Worm (Caenorhabditis elegans) whole organism, L4/young adult: ENCODE measurements around the gene Y39G8B.5.
"Not testable (repeated sequence)": the region's sequence is repeated elsewhere in the genome, so short reads cannot be mapped to it uniquely, and the experiment has no call there.

Experiments used
- W03F9.2 ChIP-seq: fragments of 150-350 bp; optimal IDR thresholded peaks from 2 replicates; lab custom pipeline; 2014; ENCODE audit warnings: missing biosample characterization, missing genetic modification characterization
- dao-5 ChIP-seq: sonication (generic microtip); optimal IDR thresholded peaks from 2 replicates; lab custom pipeline; 2016; ENCODE audit warnings: missing genotype, missing genetic modification characterization, moderate library complexity, missing compliant biosample characterization
- him-1 ChIP-seq: sonication (generic microtip); optimal IDR thresholded peaks from 2 replicates; lab custom pipeline; 2016; ENCODE audit warnings: missing genotype, missing genetic modification reagents, missing genetic modification characterization, missing compliant biosample characterization

The Y39G8B.5 gene

DNA sequence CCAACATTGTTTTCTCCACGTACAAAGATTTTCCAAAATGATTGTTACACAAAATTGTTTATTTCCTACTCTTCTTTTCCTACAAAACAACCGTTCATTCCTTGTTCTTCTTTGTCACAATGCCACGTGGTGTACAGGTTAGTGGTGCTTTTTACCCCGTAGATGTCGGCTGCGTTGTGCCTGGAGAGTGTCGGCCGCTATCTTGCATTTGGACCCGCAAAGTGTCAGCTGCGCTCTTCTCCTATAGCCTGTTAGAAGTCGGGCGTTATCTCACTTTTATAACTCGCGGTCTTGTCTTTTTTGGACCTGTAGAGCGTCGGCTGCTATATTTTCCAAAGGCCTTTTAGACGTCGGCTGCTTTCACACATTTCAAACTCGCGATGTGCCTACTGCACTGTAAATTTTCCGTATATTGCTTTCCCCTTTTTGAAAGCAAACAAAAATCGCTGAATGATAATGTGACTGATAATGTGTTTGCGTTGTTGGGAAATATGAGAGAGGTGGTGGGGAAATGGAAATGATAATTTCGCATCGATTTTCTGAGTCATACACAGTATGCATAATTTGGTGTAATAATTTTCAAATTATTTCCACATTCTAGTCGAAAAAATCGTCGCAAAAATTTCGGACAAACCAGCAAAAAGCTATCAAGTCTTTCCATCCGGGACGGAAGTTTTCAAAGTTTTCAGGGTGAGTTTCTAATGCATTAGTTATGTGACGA is 19.2 kb upstream of the Y39G8B.5 start, which contains the start of gene F01D5.8:
F01D5.8 (plus strand) TSS at position 51 of the 721 bp plus-strand sequence.
- no peak for TF ChIP-seq him-1 (tag; lab: Kevin White, UChicago)
- no peak for TF ChIP-seq dao-5
- no peak for TF ChIP-seq W03F9.2 (tag; lab: Kevin White, UChicago)

- no peak for TF ChIP-seq W03F9.2 (tag; lab: Kevin White, UChicago)
- TF ChIP-seq dao-5, result no peak
- no peak for TF ChIP-seq him-1 (tag; lab: Kevin White, UChicago)
These were observed 16.7 kb upstream of the Y39G8B.5 start, which contains the start of gene F01D5.7 for ce11 chrII:14008359-14008758. Gene F01D5.7, plus strand, starts transcription at chrII:14008659.

- TF ChIP-seq dao-5 (no peak), him-1 (tag; lab: Kevin White, UChicago) (no peak), W03F9.2 (tag; lab: Kevin White, UChicago) (no peak)
These were observed 14.6 kb upstream of the Y39G8B.5 start, which contains the start of gene F01D5.6 for ce11 chrII:14006210-14006609. Gene F01D5.6, plus strand, starts transcription at chrII:14006510.

ce11 chrII:14005183-14005582 is 13.5 kb upstream of the Y39G8B.5 start:
- TF ChIP-seq him-1 (tag; lab: Kevin White, UChicago), result no peak
- TF ChIP-seq dao-5, result no peak
- TF ChIP-seq W03F9.2 (tag; lab: Kevin White, UChicago), result no peak

ce11 chrII:14004770-14005169 is 13.1 kb upstream of the Y39G8B.5 start:
- TF ChIP-seq W03F9.2 (tag; lab: Kevin White, UChicago), result no peak

DNA sequence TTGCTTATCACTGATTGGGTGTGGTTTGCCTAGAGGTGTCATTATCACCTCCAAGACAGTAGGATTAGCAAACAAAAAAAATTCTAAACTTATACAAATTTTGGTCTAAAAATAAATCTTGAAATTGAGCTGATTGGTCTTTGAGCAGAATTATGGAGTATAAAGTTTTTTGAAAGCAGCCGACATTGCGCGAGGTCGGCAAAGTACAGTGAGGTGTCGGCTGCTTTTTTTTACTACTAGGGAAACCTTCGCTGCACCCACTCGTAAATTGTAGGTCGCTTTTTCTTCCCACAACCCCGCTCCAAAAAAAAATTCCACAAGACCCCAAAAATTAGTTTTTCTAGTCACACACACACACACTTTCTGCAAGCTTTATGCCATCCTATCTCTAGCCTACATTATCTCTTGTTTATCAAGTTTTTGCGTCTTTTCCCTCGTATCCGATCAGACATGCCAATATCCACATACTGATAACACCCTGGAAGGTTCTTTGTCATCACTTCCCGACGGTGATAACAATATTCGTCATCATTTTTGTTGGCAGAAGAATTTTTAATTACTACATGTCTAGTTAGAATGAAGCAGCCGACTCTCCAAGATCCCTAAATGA is 12.3 kb upstream of the Y39G8B.5 start:
- TF ChIP-seq W03F9.2 (tag; lab: Kevin White, UChicago) (no peak), dao-5 (no peak), him-1 (tag; lab: Kevin White, UChicago) (no peak)

DNA sequence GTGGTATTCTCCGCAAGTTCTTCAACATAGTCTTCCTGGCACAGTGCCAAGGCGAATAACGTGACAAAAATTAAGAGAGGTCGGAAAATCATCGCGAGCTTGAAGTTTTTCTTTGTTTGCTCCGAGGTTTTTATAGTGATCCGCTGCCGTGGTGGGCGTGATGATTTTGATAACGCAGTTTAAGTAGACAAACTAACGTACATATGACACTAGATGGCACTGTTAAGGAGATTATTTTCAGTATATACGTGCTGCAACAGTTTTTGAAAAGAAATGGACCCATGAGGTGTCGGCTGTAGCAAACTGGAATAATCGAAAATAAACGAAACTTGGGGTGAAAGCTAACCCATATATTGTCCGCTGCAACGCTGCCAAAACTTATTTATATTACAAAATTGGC is 10.6 kb upstream of the Y39G8B.5 start, which contains the start of gene F01D5.5:
F01D5.5 (minus strand) TSS at position 101 of the 400 bp plus-strand sequence.
- TF ChIP-seq dao-5, result no peak
- no peak for TF ChIP-seq him-1 (tag; lab: Kevin White, UChicago)
- no peak for TF ChIP-seq W03F9.2 (tag; lab: Kevin White, UChicago)

ce11 chrII:14000044-14000443 is 8.4 kb upstream of the Y39G8B.5 start, which contains the start of gene F01D5.3:
Gene F01D5.3, minus strand, starts transcription at chrII:14000144.
- TF ChIP-seq dao-5; W03F9.2 (tag; lab: Kevin White, UChicago); him-1 (tag; lab: Kevin White, UChicago): not testable (repeated sequence)

DNA sequence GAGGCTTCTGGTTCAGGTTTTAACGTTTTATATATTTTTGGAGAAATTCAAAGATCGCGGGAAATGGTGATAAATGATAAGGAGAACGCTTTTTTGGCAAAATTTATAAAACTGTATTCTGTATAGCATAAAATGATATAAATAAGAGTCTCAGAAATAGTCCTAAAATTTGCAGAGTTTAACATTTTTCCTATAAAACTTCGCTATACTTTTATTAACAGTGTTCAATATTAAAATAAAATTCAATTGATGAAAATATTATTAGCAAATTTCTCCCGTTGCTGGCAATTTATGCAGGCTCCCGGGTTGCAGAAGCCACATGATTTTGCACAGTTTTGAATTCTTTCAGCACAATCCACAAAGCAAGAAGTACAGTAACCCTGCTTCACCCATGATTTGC is 7.3 kb upstream of the Y39G8B.5 start, which contains the start of gene F01D5.2:
F01D5.2 (minus strand) TSS at position 101 of the 400 bp plus-strand sequence.
- TF ChIP-seq W03F9.2 (tag; lab: Kevin White, UChicago), result no peak
- no peak for TF ChIP-seq him-1 (tag; lab: Kevin White, UChicago)
- no peak for TF ChIP-seq dao-5

ce11 chrII:13997989-13998388 is 6.3 kb upstream of the Y39G8B.5 start:
- TF ChIP-seq him-1 (tag; lab: Kevin White, UChicago) (no peak), W03F9.2 (tag; lab: Kevin White, UChicago) (no peak), dao-5 (no peak)

DNA sequence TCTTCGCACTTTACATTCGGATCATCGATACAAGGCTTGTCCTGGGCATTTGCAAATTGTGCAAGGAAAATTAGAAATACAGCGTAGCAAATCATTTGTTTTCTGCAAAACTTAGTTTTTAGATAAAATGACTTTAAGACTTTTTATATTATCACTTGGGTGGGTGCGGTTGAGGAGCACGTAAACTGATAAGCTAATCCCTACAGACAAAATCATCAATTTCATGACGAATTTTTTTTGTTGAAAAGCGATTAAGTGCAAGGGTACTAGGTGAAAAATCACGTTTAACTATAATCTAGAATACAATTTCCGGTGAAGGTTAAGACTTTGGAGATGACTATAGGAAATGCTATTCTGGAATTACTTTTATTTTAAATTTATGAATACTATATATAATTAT is 5.8 kb upstream of the Y39G8B.5 start, which contains the start of gene F01D5.1:
F01D5.1 (minus strand) TSS at position 105 of the 400 bp plus-strand sequence.
- TF ChIP-seq dao-5 (no peak), W03F9.2 (tag; lab: Kevin White, UChicago) (no peak), him-1 (tag; lab: Kevin White, UChicago) (no peak)

- no peak for TF ChIP-seq W03F9.2 (tag; lab: Kevin White, UChicago)
- TF ChIP-seq dao-5, result no peak
- TF ChIP-seq him-1 (tag; lab: Kevin White, UChicago), result no peak
These were observed 3.3 kb upstream of the Y39G8B.5 start, which contains the start of gene Y39G8B.7 for ce11 chrII:13994934-13995333. Gene Y39G8B.7, minus strand, starts transcription at chrII:13995034.

- TF ChIP-seq him-1 (tag; lab: Kevin White, UChicago), result no peak
- no peak for TF ChIP-seq W03F9.2 (tag; lab: Kevin White, UChicago)
- TF ChIP-seq dao-5, result no peak
These were observed 7.1 kb downstream of the Y39G8B.5 start, which contains the start of gene sre-47 for ce11 chrII:13984551-13984950. Gene sre-47, minus strand, starts transcription at chrII:13984651.

ce11 chrII:13982923-13983322 is 8.7 kb downstream of the Y39G8B.5 start, which contains the start of the genes Y39G8B.13 and Y39G8B.10:
Gene Y39G8B.13, minus strand, starts transcription at chrII:13983047.
Gene Y39G8B.10, minus strand, starts transcription at chrII:13983115.
- TF ChIP-seq him-1 (tag; lab: Kevin White, UChicago) (no peak), W03F9.2 (tag; lab: Kevin White, UChicago) (no peak), dao-5 (no peak)
